Worm (Caenorhabditis elegans): Measurements from ENCODE around the gene mec-7.

Gene mec-7

DNA sequence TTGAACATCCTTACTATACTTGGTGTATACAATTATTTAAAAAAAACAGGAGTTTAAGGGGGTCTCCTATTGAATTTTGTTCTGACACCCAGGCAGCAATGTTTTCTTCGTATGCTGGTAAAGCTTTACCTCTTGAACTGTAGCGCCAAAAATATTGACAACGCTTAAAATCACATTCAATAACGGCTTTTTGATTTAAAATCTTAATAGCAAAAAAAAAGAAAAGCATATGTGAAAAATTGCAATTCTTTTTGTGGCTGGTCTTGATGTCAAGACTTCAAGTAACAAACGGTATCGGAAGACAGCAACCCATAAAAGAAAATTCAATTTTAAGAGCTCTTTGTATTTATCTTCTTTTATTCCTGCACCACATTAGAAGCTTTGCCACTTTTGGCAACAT is 5.3 kb upstream of the mec-7 start:
- TF ChIP-seq flt-1 (GFP tag; IDR thresholded peaks at IDR 0.05): no peak
- TF ChIP-seq T22C8.4 (GFP tag; IDR thresholded peaks at IDR 0.05): no peak
- no peak for TF ChIP-seq ztf-23 (GFP tag; IDR thresholded peaks at IDR 0.05)

ce11 chrX:7779527-7780033 is 3.1 kb upstream of the mec-7 start, which contains the start of gene ZK154.1:
TSS of gene ZK154.1 (plus strand) at chrX:7779577.
- TF ChIP-seq flt-1 (GFP tag; IDR thresholded peaks at IDR 0.05): no peak
- no peak for TF ChIP-seq T22C8.4 (GFP tag; IDR thresholded peaks at IDR 0.05)
- TF ChIP-seq ztf-29 (GFP tag; IDR thresholded peaks at IDR 0.05): no peak
- TF ChIP-seq ref-1 (GFP tag; conservative IDR thresholded peaks at IDR 0.05): no peak
- no peak for TF ChIP-seq med-1 (GFP tag; optimal IDR thresholded peaks at IDR 0.05; ENCODE audit: insufficient read depth)
- no peak for TF ChIP-seq tab-1 (GFP tag; IDR thresholded peaks at IDR 0.05)
- TF ChIP-seq cog-1 (tag; optimal IDR thresholded peaks at IDR 0.05): no peak
- TF ChIP-seq ztf-23 (GFP tag; IDR thresholded peaks at IDR 0.05): no peak
- no peak for TF ChIP-seq klf-2 (GFP tag; conservative IDR thresholded peaks at IDR 0.05)

- TF ChIP-seq ref-1 (GFP tag; conservative IDR thresholded peaks at IDR 0.05) (no peak), cog-1 (tag; optimal IDR thresholded peaks at IDR 0.05) (no peak), flt-1 (GFP tag; IDR thresholded peaks at IDR 0.05) (no peak), klf-2 (GFP tag; conservative IDR thresholded peaks at IDR 0.05) (no peak), ztf-29 (GFP tag; IDR thresholded peaks at IDR 0.05) (no peak), T22C8.4 (GFP tag; IDR thresholded peaks at IDR 0.05) (no peak), tab-1 (GFP tag; IDR thresholded peaks at IDR 0.05) (no peak), med-1 (GFP tag; optimal IDR thresholded peaks at IDR 0.05; ENCODE audit: insufficient read depth) (no peak), ztf-23 (GFP tag; IDR thresholded peaks at IDR 0.05) (no peak)
Measured at ce11 chrX:7778786-7779185, 2.3 kb upstream of the mec-7 start.

- 0 out of 2 replicates have a peak, but pooled peaks have one; percentile 10 for TF ChIP-seq ztf-23 (GFP tag; IDR thresholded peaks at IDR 0.05)
- TF ChIP-seq ztf-29 (GFP tag; IDR thresholded peaks at IDR 0.05): no peak
- 0 out of 2 replicates have a peak, but pooled peaks have one; percentile 26 for TF ChIP-seq flt-1 (GFP tag; IDR thresholded peaks at IDR 0.05)
- 0 out of 2 replicates have a peak, but pooled peaks have one; percentile 31 for TF ChIP-seq tab-1 (GFP tag; IDR thresholded peaks at IDR 0.05)
- TF ChIP-seq med-1 (GFP tag; optimal IDR thresholded peaks at IDR 0.05; ENCODE audit: insufficient read depth): no peak
- no peak for TF ChIP-seq klf-2 (GFP tag; conservative IDR thresholded peaks at IDR 0.05)
Measured at ce11 chrX:7773714-7774318, 2.7 kb downstream of the mec-7 start.

- TF ChIP-seq klf-2 (GFP tag; conservative IDR thresholded peaks at IDR 0.05) (no peak), ref-1 (GFP tag; conservative IDR thresholded peaks at IDR 0.05) (no peak), ztf-29 (GFP tag; IDR thresholded peaks at IDR 0.05) (no peak), ztf-23 (GFP tag; IDR thresholded peaks at IDR 0.05) (no peak), flt-1 (GFP tag; IDR thresholded peaks at IDR 0.05) (no peak), cog-1 (tag; optimal IDR thresholded peaks at IDR 0.05) (no peak), T22C8.4 (GFP tag; IDR thresholded peaks at IDR 0.05) (no peak), tab-1 (GFP tag; IDR thresholded peaks at IDR 0.05) (no peak), med-1 (GFP tag; optimal IDR thresholded peaks at IDR 0.05; ENCODE audit: insufficient read depth) (no peak)
Measured at ce11 chrX:7752770-7753169, 23.7 kb downstream of the mec-7 start, which contains the start of gene deg-1. TSS of gene deg-1 (plus strand) at chrX:7753070.

DNA sequence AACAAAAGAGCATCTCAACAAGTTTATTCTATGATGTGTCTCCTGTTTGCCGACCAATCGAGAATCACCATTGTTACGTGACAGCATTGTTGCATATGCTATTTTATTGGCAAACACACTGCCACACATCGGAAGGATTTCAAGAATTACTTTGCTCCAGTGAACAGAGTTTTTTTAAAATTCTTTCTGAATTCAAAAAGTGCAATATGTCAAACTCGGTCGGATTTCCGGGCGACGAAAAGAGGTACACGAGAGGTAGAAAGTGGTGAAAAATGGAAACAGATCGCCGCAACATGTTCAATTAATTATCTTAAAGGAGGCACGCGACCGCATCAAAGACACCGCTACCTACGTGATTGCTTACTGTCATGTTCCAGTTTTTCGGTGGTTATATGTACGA is 26.4 kb downstream of the mec-7 start:
- no peak for TF ChIP-seq T22C8.4 (GFP tag; IDR thresholded peaks at IDR 0.05)
- no peak for TF ChIP-seq ref-1 (GFP tag; conservative IDR thresholded peaks at IDR 0.05)
- no peak for TF ChIP-seq ztf-23 (GFP tag; IDR thresholded peaks at IDR 0.05)
- TF ChIP-seq cog-1 (tag; optimal IDR thresholded peaks at IDR 0.05): no peak
- TF ChIP-seq tab-1 (GFP tag; IDR thresholded peaks at IDR 0.05): no peak
- TF ChIP-seq med-1 (GFP tag; optimal IDR thresholded peaks at IDR 0.05; ENCODE audit: insufficient read depth): no peak
- TF ChIP-seq klf-2 (GFP tag; conservative IDR thresholded peaks at IDR 0.05): no peak
- TF ChIP-seq flt-1 (GFP tag; IDR thresholded peaks at IDR 0.05): no peak

DNA sequence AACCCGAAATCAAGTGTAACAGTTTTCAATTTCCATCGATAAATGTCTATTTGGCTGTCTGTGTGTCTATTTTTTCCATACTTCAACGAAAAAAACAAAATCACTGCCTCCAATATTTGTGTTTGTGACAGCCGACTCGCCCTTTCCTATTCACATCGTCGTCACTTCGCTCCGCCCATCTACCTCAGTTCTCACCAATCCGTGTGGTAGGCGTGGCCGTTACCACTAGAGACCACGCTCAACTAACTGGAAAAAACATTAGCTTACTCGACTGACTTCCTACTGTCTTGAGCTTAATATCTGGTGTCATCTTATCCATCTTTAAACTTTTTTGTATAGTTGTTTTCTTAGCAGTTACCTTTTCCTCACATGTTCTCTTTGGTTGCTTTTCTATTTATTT is 31.1 kb downstream of the mec-7 start:
- TF ChIP-seq med-1 (GFP tag; optimal IDR thresholded peaks at IDR 0.05; ENCODE audit: insufficient read depth) (no peak), T22C8.4 (GFP tag; IDR thresholded peaks at IDR 0.05) (no peak), tab-1 (GFP tag; IDR thresholded peaks at IDR 0.05) (no peak), klf-2 (GFP tag; conservative IDR thresholded peaks at IDR 0.05) (no peak), flt-1 (GFP tag; IDR thresholded peaks at IDR 0.05) (no peak), ztf-23 (GFP tag; IDR thresholded peaks at IDR 0.05) (no peak), ref-1 (GFP tag; conservative IDR thresholded peaks at IDR 0.05) (no peak), ztf-29 (GFP tag; IDR thresholded peaks at IDR 0.05) (no peak), cog-1 (tag; optimal IDR thresholded peaks at IDR 0.05) (no peak)

DNA sequence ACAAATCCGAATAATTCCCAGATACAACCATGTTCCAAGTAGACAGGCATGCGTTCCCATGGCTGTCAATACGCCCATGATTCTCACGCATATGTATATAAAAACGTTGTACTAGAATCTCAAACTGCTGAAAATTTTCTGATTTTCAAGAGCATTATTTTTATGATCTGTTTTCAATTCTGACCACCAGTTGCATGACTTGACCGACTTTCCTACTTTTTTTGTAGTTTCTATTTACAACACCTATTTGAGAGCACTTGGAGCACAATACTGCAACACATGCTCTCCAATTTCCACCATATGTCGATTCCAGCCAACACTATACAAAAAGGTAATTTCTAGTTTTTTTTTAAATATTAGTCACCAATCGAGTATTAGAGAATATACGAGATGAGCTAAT is 32.5 kb downstream of the mec-7 start, which contains the start of gene ref-2:
Gene ref-2, plus strand, starts transcription at position 301 of the 400 bp plus-strand sequence.
- TF ChIP-seq ref-1 (GFP tag; conservative IDR thresholded peaks at IDR 0.05) (no peak), T22C8.4 (GFP tag; IDR thresholded peaks at IDR 0.05) (no peak), med-1 (GFP tag; optimal IDR thresholded peaks at IDR 0.05; ENCODE audit: insufficient read depth) (no peak), ztf-29 (GFP tag; IDR thresholded peaks at IDR 0.05) (no peak), ztf-23 (GFP tag; IDR thresholded peaks at IDR 0.05) (no peak), klf-2 (GFP tag; conservative IDR thresholded peaks at IDR 0.05) (no peak), cog-1 (tag; optimal IDR thresholded peaks at IDR 0.05) (no peak), tab-1 (GFP tag; IDR thresholded peaks at IDR 0.05) (no peak), flt-1 (GFP tag; IDR thresholded peaks at IDR 0.05) (no peak)

DNA sequence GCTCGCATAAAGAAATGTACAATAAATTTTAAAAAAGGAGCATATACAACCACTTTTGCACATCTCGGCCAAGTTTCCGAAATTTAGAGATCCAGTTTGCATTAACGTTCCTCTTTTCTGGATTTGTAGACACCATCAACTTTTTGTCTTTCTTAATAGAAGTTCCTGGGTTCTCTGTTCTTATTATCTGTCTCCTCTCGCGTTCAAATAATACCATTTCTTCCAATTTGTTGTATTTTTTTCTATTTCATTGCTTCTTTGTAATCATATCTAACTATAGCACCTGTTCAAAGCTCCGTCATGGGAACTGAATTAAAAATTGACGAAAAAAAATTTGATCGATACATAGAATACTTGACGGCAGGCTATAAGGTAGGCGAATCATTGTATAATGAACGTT is 37.1 kb downstream of the mec-7 start, which contains the start of gene K09F5.1:
Gene K09F5.1, plus strand, starts transcription at position 301 of the 400 bp plus-strand sequence.
- TF ChIP-seq ztf-23 (GFP tag; IDR thresholded peaks at IDR 0.05) (no peak), cog-1 (tag; optimal IDR thresholded peaks at IDR 0.05) (no peak), T22C8.4 (GFP tag; IDR thresholded peaks at IDR 0.05) (no peak), ztf-29 (GFP tag; IDR thresholded peaks at IDR 0.05) (no peak), med-1 (GFP tag; optimal IDR thresholded peaks at IDR 0.05; ENCODE audit: insufficient read depth) (no peak), tab-1 (GFP tag; IDR thresholded peaks at IDR 0.05) (no peak), flt-1 (GFP tag; IDR thresholded peaks at IDR 0.05) (no peak), klf-2 (GFP tag; conservative IDR thresholded peaks at IDR 0.05) (no peak), ref-1 (GFP tag; conservative IDR thresholded peaks at IDR 0.05) (no peak)
